Worm (Caenorhabditis elegans) whole organism, L4 larva: ENCODE results near the gene wdr-60.

ENCODE experiments used
- F37D6.2 ChIP-seq: sonication (generic microtip); optimal IDR thresholded peaks from 2 replicates; lab custom pipeline; 2016; ENCODE audit warnings: mild to moderate bottlenecking, missing genetic modification characterization, missing compliant biosample characterization
- F44E2.7 ChIP-seq: fragments of 200-800 bp; sonication (Bioruptor generic); IDR thresholded peaks from 2 replicates; pipeline ENCODE4 v2.1.2; 2022; ENCODE audit warnings: missing genetic modification characterization, missing compliant biosample characterization
- T26A8.4 ChIP-seq: fragments of 200-800 bp; sonication (Bioruptor generic); IDR thresholded peaks from 2 replicates; pipeline ENCODE4 v1.3.6; 2022; ENCODE audit warnings: missing genetic modification characterization, missing compliant biosample characterization
- Y48G9A.11 ChIP-seq: fragments of 200-800 bp; sonication (Bioruptor generic); IDR thresholded peaks from 2 replicates; pipeline ENCODE4 v1.3.6; 2022; ENCODE audit warnings: missing genetic modification reagents, missing genetic modification characterization, missing compliant biosample characterization
- ZK546.5 ChIP-seq, 2 experiments: sonication (generic microtip); optimal IDR thresholded peaks; 2 replicates each; lab custom pipeline; 2017; ENCODE audit warnings: missing biosample characterization in 2 of 2, missing genetic modification characterization in 2 of 2
- aha-1 ChIP-seq: fragments of 150-350 bp; peaks from one replicate; lab custom pipeline; 2014; ENCODE audit warnings: missing biosample characterization, missing genetic modification characterization
- arid-1 ChIP-seq: fragments of 200-800 bp; sonication (Bioruptor generic); conservative IDR thresholded peaks from 2 replicates; pipeline ENCODE4 v1.3.6; 2022; ENCODE audit warnings: missing genetic modification reagents, missing genetic modification characterization, missing compliant biosample characterization
- ceh-20 ChIP-seq: fragments of 200-800 bp; sonication (Bioruptor generic); IDR thresholded peaks from 2 replicates; pipeline ENCODE4 v1.3.6; 2022; ENCODE audit warnings: missing genetic modification reagents, missing genetic modification characterization, missing compliant biosample characterization
- daf-12 ChIP-seq: fragments of 150-350 bp; optimal IDR thresholded peaks from 2 replicates; lab custom pipeline; 2014; ENCODE audit warnings: missing biosample characterization, missing genetic modification reagents, missing genetic modification characterization
- daf-16 ChIP-seq, 3 experiments: sonication (generic microtip); optimal IDR thresholded peaks; 2 replicates each; lab custom pipeline; 2016 to 2017; ENCODE audit warnings: missing genetic modification characterization in 3 of 3, missing genetic modification reagents in 3 of 3, mild to moderate bottlenecking in 2 of 3, missing compliant biosample characterization in 2 of 3, missing biosample characterization in 1 of 3, moderate library complexity in 1 of 3
- dmd-8 ChIP-seq: fragments of 200-800 bp; sonication (Bioruptor generic); IDR thresholded peaks from 2 replicates; pipeline ENCODE4 v1.3.6; 2022; ENCODE audit warnings: missing genetic modification characterization, missing compliant biosample characterization
- duxl-1 ChIP-seq: sonication (generic microtip); optimal IDR thresholded peaks from 2 replicates; lab custom pipeline; 2016; ENCODE audit warnings: mild to moderate bottlenecking, missing genetic modification characterization, moderate library complexity, missing compliant biosample characterization; ENCODE audit not compliant: poor library complexity
- egl-27 ChIP-seq: sonication (generic microtip); optimal IDR thresholded peaks from 3 replicates; lab custom pipeline; 2017; ENCODE audit warnings: missing biosample characterization, missing genetic modification reagents, missing genetic modification characterization
- egl-43 ChIP-seq: fragments of 200-800 bp; sonication (Bioruptor generic); IDR thresholded peaks from 2 replicates; pipeline ENCODE4 v1.3.6; 2022; ENCODE audit warnings: missing genetic modification reagents, missing genetic modification characterization, missing compliant biosample characterization
- hif-1 ChIP-seq, 2 experiments: sonication (generic microtip); optimal IDR thresholded peaks; 2 replicates each; lab custom pipeline; 2016 to 2017; ENCODE audit warnings: missing compliant biosample characterization in 2 of 2, missing genetic modification characterization in 2 of 2, missing genetic modification reagents in 2 of 2, missing genotype in 2 of 2, mild to moderate bottlenecking in 1 of 2
- hlh-11 ChIP-seq: fragments of 200-800 bp; sonication (Bioruptor generic); optimal IDR thresholded peaks from 2 replicates; lab custom pipeline; 2018; ENCODE audit warnings: mild to moderate bottlenecking, missing genetic modification characterization, missing compliant biosample characterization
- hlh-30 ChIP-seq: sonication (generic microtip); optimal IDR thresholded peaks from 2 replicates; lab custom pipeline; 2017; ENCODE audit warnings: antibody characterized with exemption, mild to moderate bottlenecking, missing genetic modification characterization, missing compliant biosample characterization; ENCODE audit not compliant: insufficient read depth
- hmg-1.1 ChIP-seq: fragments of 200-800 bp; sonication (Bioruptor generic); IDR thresholded peaks from 2 replicates; pipeline ENCODE4 v1.3.6; 2022; ENCODE audit warnings: missing genetic modification reagents, missing genetic modification characterization, missing compliant biosample characterization
- lim-7 ChIP-seq: fragments of 200-800 bp; sonication (Bioruptor generic); IDR thresholded peaks from 2 replicates; pipeline ENCODE4 v1.3.6; 2022; ENCODE audit warnings: missing genetic modification characterization, missing compliant biosample characterization
- lin-13 ChIP-seq: fragments of 150-350 bp; optimal IDR thresholded peaks from 2 replicates; lab custom pipeline; 2014; ENCODE audit warnings: missing biosample characterization, missing genetic modification reagents, missing genetic modification characterization
- lir-3 ChIP-seq: sonication (generic microtip); optimal IDR thresholded peaks from 2 replicates; lab custom pipeline; 2016; ENCODE audit warnings: mild to moderate bottlenecking, missing genetic modification characterization, missing compliant biosample characterization
- lsy-2 ChIP-seq, 2 experiments: fragments of 150-350 bp in 1 of 2; sonication (generic microtip) in 1 of 2; optimal IDR thresholded peaks; 2 replicates each; lab custom pipeline; 2014 to 2017; ENCODE audit warnings: missing biosample characterization in 2 of 2, missing genetic modification characterization in 2 of 2
- madf-5 ChIP-seq, 2 experiments: fragments of 200-800 bp; sonication (Bioruptor generic); IDR thresholded peaks; 2 replicates each; pipeline ENCODE4 v1.3.6; 2022; ENCODE audit warnings: missing compliant biosample characterization in 2 of 2, missing genetic modification characterization in 2 of 2
- madf-9 ChIP-seq: fragments of 200-800 bp; sonication (Bioruptor generic); conservative IDR thresholded peaks from 2 replicates; pipeline ENCODE4 v1.3.6; 2022; ENCODE audit warnings: missing genetic modification reagents, missing genetic modification characterization, missing compliant biosample characterization
- mdl-1 ChIP-seq, 2 experiments: fragments of 150-350 bp in 1 of 2; sonication (generic microtip) in 1 of 2; optimal IDR thresholded peaks; 2 replicates each; lab custom pipeline; 2014 to 2017; ENCODE audit warnings: missing biosample characterization in 2 of 2, missing genetic modification characterization in 2 of 2
- mes-2 ChIP-seq: sonication (generic microtip); optimal IDR thresholded peaks from 2 replicates; lab custom pipeline; 2016; ENCODE audit warnings: missing genotype, mild to moderate bottlenecking, missing genetic modification characterization, missing compliant biosample characterization; ENCODE audit not compliant: poor library complexity, severe bottlenecking
- mxl-2 ChIP-seq: fragments of 200-800 bp; sonication (Bioruptor generic); conservative IDR thresholded peaks from 2 replicates; pipeline ENCODE4 v1.3.6; 2022; ENCODE audit warnings: missing genetic modification reagents, missing genetic modification characterization, missing compliant biosample characterization
- mxl-3 ChIP-seq: fragments of 200-800 bp; sonication (Bioruptor generic); optimal IDR thresholded peaks from 2 replicates; lab custom pipeline; 2018; ENCODE audit warnings: mild to moderate bottlenecking, missing genetic modification characterization, missing compliant biosample characterization
- nhr-28 ChIP-seq: fragments of 150-350 bp; optimal IDR thresholded peaks from 2 replicates; lab custom pipeline; 2014; ENCODE audit warnings: missing biosample characterization, missing genetic modification characterization
- nhr-76 ChIP-seq: fragments of 150-350 bp; optimal IDR thresholded peaks from 2 replicates; lab custom pipeline; 2014; ENCODE audit warnings: missing biosample characterization, missing genetic modification characterization
- pha-4 ChIP-seq, 2 experiments: fragments of 150-350 bp in 1 of 2; fragments of 200-800 bp in 1 of 2; sonication (Bioruptor generic) in 1 of 2; IDR thresholded peaks in 1 of 2; optimal IDR thresholded peaks in 1 of 2; 2 replicates each; pipeline versions ENCODE4 v1.3.6 to Lab custom; 2014 to 2022; ENCODE audit warnings: missing genetic modification characterization in 2 of 2, missing genetic modification reagents in 2 of 2, missing biosample characterization in 1 of 2, missing compliant biosample characterization in 1 of 2
- pqm-1 ChIP-seq: sonication (generic microtip); optimal IDR thresholded peaks from 2 replicates; lab custom pipeline; 2017; ENCODE audit warnings: missing biosample characterization, missing genetic modification characterization
- rbr-2 ChIP-seq: sonication (generic microtip); optimal IDR thresholded peaks from 2 replicates; lab custom pipeline; 2016; ENCODE audit warnings: missing genotype, missing genetic modification characterization, missing compliant biosample characterization
- saeg-2 ChIP-seq: fragments of 200-800 bp; sonication (Bioruptor generic); IDR thresholded peaks from 2 replicates; pipeline ENCODE4 v1.3.6; 2022; ENCODE audit warnings: missing genetic modification reagents, missing genetic modification characterization, missing compliant biosample characterization
- set-16 ChIP-seq: fragments of 200-800 bp; sonication (Bioruptor generic); IDR thresholded peaks from 2 replicates; pipeline ENCODE4 v1.3.6; 2022; ENCODE audit warnings: missing genetic modification reagents, missing genetic modification characterization, missing compliant biosample characterization
- snpc-1.2 ChIP-seq: fragments of 200-800 bp; sonication (Bioruptor generic); IDR thresholded peaks from 2 replicates; pipeline ENCODE4 v1.3.6; 2022; ENCODE audit warnings: missing genetic modification reagents, missing genetic modification characterization, missing compliant biosample characterization
- spr-1 ChIP-seq: sonication (generic microtip); optimal IDR thresholded peaks from 2 replicates; lab custom pipeline; 2016; ENCODE audit warnings: mild to moderate bottlenecking, missing genetic modification characterization, missing compliant biosample characterization
- spr-3 ChIP-seq: fragments of 200-800 bp; sonication (Bioruptor generic); optimal IDR thresholded peaks from 2 replicates; lab custom pipeline; 2018; ENCODE audit warnings: mild to moderate bottlenecking, missing genetic modification characterization, missing compliant biosample characterization
- zag-1 ChIP-seq: fragments of 150-350 bp; optimal IDR thresholded peaks from 2 replicates; lab custom pipeline; 2014; ENCODE audit warnings: missing biosample characterization, missing genetic modification characterization

The wdr-60 gene

DNA sequence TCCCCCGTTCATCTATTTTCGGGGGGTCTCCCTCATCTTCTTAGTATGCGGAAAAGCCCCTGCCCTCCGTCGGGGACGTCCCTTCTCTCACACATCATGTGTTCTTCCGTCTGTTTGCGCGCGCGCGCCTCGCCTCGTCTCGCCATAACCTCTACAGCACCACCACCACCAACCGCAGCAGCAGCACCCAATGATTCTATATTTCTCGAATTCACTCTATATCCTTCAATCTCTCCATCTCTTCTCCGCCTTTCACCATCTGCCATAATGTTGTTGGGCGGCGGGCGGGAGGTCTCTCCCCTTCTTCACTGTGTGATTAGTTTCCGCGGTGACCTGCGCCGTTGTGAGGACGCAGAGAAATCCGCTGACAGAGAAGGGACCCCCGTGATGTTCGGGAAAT is 39.7 kb upstream of the wdr-60 start (continued):
- peak; percentile 82 for TF ChIP-seq hlh-30 (tag; lab: Kevin White, UChicago)
- TF ChIP-seq madf-9 (GFP tag; lab: Robert Waterston, UW) = peak; percentile 78
- no peak for TF ChIP-seq lir-3
- TF ChIP-seq egl-27 = no peak

DNA sequence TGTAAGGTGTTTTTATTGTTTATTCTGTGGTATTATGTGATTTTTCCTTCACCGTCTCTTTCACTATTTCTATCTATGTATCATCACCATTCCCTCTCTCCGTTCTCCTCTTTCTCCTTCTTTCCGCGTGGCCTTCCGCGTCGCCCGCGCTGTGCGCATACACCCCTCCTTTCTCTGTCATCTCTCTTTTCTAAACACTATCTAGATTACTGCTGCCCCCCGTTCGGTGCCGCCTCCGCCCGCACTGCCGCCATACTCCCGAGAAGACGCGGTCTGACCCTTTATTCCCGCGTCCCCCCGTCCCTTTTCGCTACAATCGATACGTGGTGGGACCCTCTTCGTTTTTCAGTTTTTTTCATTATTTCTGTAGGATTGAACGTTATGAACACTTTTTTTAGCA is 38.4 kb upstream of the wdr-60 start:
- TF ChIP-seq madf-5 (GFP tag; IDR thresholded peaks at IDR 0.05; lab: Robert Waterston, UW) = no peak
- TF ChIP-seq Y48G9A.11 (GFP tag; lab: Robert Waterston, UW) = no peak
- TF ChIP-seq ceh-20 (GFP tag; lab: Robert Waterston, UW) = no peak
- TF ChIP-seq daf-16 (GFP tag; optimal IDR thresholded peaks at IDR 0.05; lab: Kevin White, UChicago) = no peak
- peak; percentile 29 for TF ChIP-seq daf-16 (tag; optimal IDR thresholded peaks at IDR 0.05; lab: Kevin White, UChicago)
- no peak for TF ChIP-seq daf-12 (tag; lab: Kevin White, UChicago)
- TF ChIP-seq mdl-1 (tag; optimal IDR thresholded peaks at IDR 0.05; lab: Kevin White, UChicago) = peak; percentile 23 to 55
- TF ChIP-seq set-16 (GFP tag; lab: Robert Waterston, UW) = peak; percentile 81
- no peak for TF ChIP-seq dmd-8 (GFP tag; lab: Robert Waterston, UW)
- TF ChIP-seq spr-3 = no peak
- 0 out of 2 replicates have a peak, but pooled peaks have one; percentile 19 for TF ChIP-seq pha-4 (GFP tag; IDR thresholded peaks at IDR 0.05; lab: Robert Waterston, UW)
- no peak for TF ChIP-seq pha-4 (tag; optimal IDR thresholded peaks at IDR 0.05; lab: Kevin White, UChicago)
- TF ChIP-seq mes-2 (tag; lab: Kevin White, UChicago) = peak; percentile 22
- TF ChIP-seq lir-3 = no peak
- TF ChIP-seq nhr-76 (tag; lab: Kevin White, UChicago) = no peak
- TF ChIP-seq duxl-1 = no peak
- 0 out of 2 replicates have a peak, but pooled peaks have one; percentile 17 for TF ChIP-seq snpc-1.2 (GFP tag; lab: Robert Waterston, UW)
- peak; percentile 97 for TF ChIP-seq aha-1 (tag; lab: Kevin White, UChicago)
- peak; percentile 25 for TF ChIP-seq T26A8.4
- peak; percentile 30 for TF ChIP-seq mxl-3
- TF ChIP-seq hlh-30 (tag; lab: Kevin White, UChicago) = peak; percentile 33
- no peak for TF ChIP-seq lim-7 (GFP tag; lab: Robert Waterston, UW)
- TF ChIP-seq egl-43 (GFP tag; lab: Robert Waterston, UW) = 0 out of 2 replicates have a peak, but pooled peaks have one; percentile 55
- TF ChIP-seq hmg-1.1 (GFP tag; lab: Robert Waterston, UW) = peak; percentile 41
- TF ChIP-seq hif-1 (tag; optimal IDR thresholded peaks at IDR 0.05; lab: Kevin White, UChicago) = peak in 1 of 2 experiments; percentile 18
- peak; percentile 99 for TF ChIP-seq madf-9 (GFP tag; lab: Robert Waterston, UW)
- peak; percentile 47 for TF ChIP-seq hlh-11 (tag; lab: Kevin White, UChicago)
- no peak for TF ChIP-seq rbr-2
- no peak for TF ChIP-seq zag-1 (tag; lab: Kevin White, UChicago)
- TF ChIP-seq ZK546.5 (tag; optimal IDR thresholded peaks at IDR 0.05; lab: Kevin White, UChicago) = no peak
- no peak for TF ChIP-seq nhr-28 (tag; lab: Kevin White, UChicago)
- TF ChIP-seq spr-1 (tag; lab: Kevin White, UChicago) = no peak
- TF ChIP-seq F44E2.7 (GFP tag; lab: Robert Waterston, UW) = no peak
- TF ChIP-seq mxl-2 (GFP tag; lab: Robert Waterston, UW) = no peak
- no peak for TF ChIP-seq lin-13 (GFP tag; lab: Kevin White, UChicago)
- TF ChIP-seq lsy-2 (tag; optimal IDR thresholded peaks at IDR 0.05; lab: Kevin White, UChicago) = no peak
- TF ChIP-seq arid-1 = no peak
- no peak for TF ChIP-seq saeg-2 (GFP tag; lab: Robert Waterston, UW)
- no peak for TF ChIP-seq pqm-1 (tag; lab: Kevin White, UChicago)
- TF ChIP-seq F37D6.2 (tag; lab: Kevin White, UChicago) = no peak
